Fruit fly (Drosophila melanogaster): Measurements from ENCODE around the gene CapaR.
A peak's percentile ranks its signal among the peaks of the same experiment; 100 is the strongest.

CapaR gene

dm6 chr3L:21568848-21569372 lies 6.9 kb upstream of the CapaR start, which contains the start of the genes CRIF and SMC5 (continued):
- TF ChIP-seq z (GFP tag; IDR thresholded peaks at IDR 0.05) = no peak
- TF ChIP-seq jumu (GFP tag; optimal IDR thresholded peaks at IDR 0.05) = peak; percentile 50
- TF ChIP-seq hkb (optimal IDR thresholded peaks at IDR 0.05) = no peak
- 0 out of 2 replicates have a peak, but pooled peaks have one; percentile 21 for TF ChIP-seq hkb (GFP tag; IDR thresholded peaks at IDR 0.05)
- no peak for TF ChIP-seq Dip2 (GFP tag; IDR thresholded peaks at IDR 0.05)
- TF ChIP-seq fd96Cb (tag; optimal IDR thresholded peaks at IDR 0.05) = peak; percentile 51
- TF ChIP-seq TFAM (GFP tag; optimal IDR thresholded peaks at IDR 0.05) = no peak
- no peak; the same call in 1 of the 2 replicates for TF ChIP-seq lmd (GFP tag; IDR thresholded peaks at IDR 0.05)
- peak; percentile 94 for TF ChIP-seq CG17802 (tag; optimal IDR thresholded peaks at IDR 0.05)
- no peak; the same call in 1 of the 2 replicates for TF ChIP-seq ranshi (GFP tag; IDR thresholded peaks at IDR 0.05)
- no peak for TF ChIP-seq sc (optimal IDR thresholded peaks at IDR 0.05)
- TF ChIP-seq sc (GFP tag; optimal IDR thresholded peaks at IDR 0.05) = peak; percentile 26
- no peak for TF ChIP-seq pb (GFP tag; optimal IDR thresholded peaks at IDR 0.05)
- TF ChIP-seq klu (GFP tag; IDR thresholded peaks at IDR 0.05) = no peak; the same call in 1 of the 2 replicates
- TF ChIP-seq fd64A (GFP tag; optimal IDR thresholded peaks at IDR 0.05) = no peak
- TF ChIP-seq CG2889 (GFP tag; IDR thresholded peaks at IDR 0.05) = 0 out of 3 replicates have a peak, but pooled peaks have one; percentile 43
- no peak for TF ChIP-seq CG10543 (GFP tag; optimal IDR thresholded peaks at IDR 0.05)
- no peak for TF ChIP-seq dati (GFP tag; IDR thresholded peaks at IDR 0.05)
- TF ChIP-seq GATAe (GFP tag; conservative IDR thresholded peaks at IDR 0.05) = no peak; the same call in 1 of the 2 replicates
- TF ChIP-seq CG9609 (GFP tag; optimal IDR thresholded peaks at IDR 0.05) = peak; percentile 69
- TF ChIP-seq CG31224 (GFP tag; IDR thresholded peaks at IDR 0.05) = no peak
- TF ChIP-seq pfk (GFP tag; optimal IDR thresholded peaks at IDR 0.05) = no peak
- peak; percentile 67 for TF ChIP-seq CG15696 (tag; optimal IDR thresholded peaks at IDR 0.05)
- no peak for TF ChIP-seq cas (GFP tag; IDR thresholded peaks at IDR 0.05)
- TF ChIP-seq lilli (GFP tag; optimal IDR thresholded peaks at IDR 0.05) = peak; percentile 88
- TF ChIP-seq Max (GFP tag; optimal IDR thresholded peaks at IDR 0.05) = peak; percentile 62
- TF ChIP-seq BEAF-32 (GFP tag; optimal IDR thresholded peaks at IDR 0.05) = peak; percentile 57
- no peak for TF ChIP-seq CG8478 (optimal IDR thresholded peaks at IDR 0.05)
- TF ChIP-seq Antp (GFP tag; optimal IDR thresholded peaks at IDR 0.05) = peak; percentile 36
- peak; percentile 65 for TF ChIP-seq CHES-1-like (GFP tag; optimal IDR thresholded peaks at IDR 0.05)
- peak; percentile 73 for TF ChIP-seq Bteb2 (GFP tag; optimal IDR thresholded peaks at IDR 0.05)
- no peak; the same call in 1 of the 2 replicates for TF ChIP-seq CG6272 (GFP tag; IDR thresholded peaks at IDR 0.05)
- peak; percentile 47 for TF ChIP-seq exex (tag; optimal IDR thresholded peaks at IDR 0.05)
- peak; percentile 64 for TF ChIP-seq CG10267 (tag; optimal IDR thresholded peaks at IDR 0.05)
- TF ChIP-seq Dref (GFP tag; IDR thresholded peaks at IDR 0.05) = peak; percentile 63
- no peak for TF ChIP-seq scrt (GFP tag; optimal IDR thresholded peaks at IDR 0.05)
- no peak for TF ChIP-seq luna (GFP tag; optimal IDR thresholded peaks at IDR 0.05)
- TF ChIP-seq da (GFP tag; optimal IDR thresholded peaks at IDR 0.05) = peak; percentile 39
- TF ChIP-seq Ptx1 (GFP tag; IDR thresholded peaks at IDR 0.05) = peak; percentile 49
- TF ChIP-seq kah (GFP tag; optimal IDR thresholded peaks at IDR 0.05) = no peak
- peak; percentile 48; the same call in 1 of the 2 replicates for TF ChIP-seq Xrp1 (GFP tag; IDR thresholded peaks at IDR 0.05)
- TF ChIP-seq CG5245 (GFP tag; optimal IDR thresholded peaks at IDR 0.05) = no peak
- peak; percentile 30 for TF ChIP-seq slou (GFP tag; optimal IDR thresholded peaks at IDR 0.05)
- peak; percentile 40 for TF ChIP-seq HmgD (GFP tag; optimal IDR thresholded peaks at IDR 0.05)
- TF ChIP-seq vvl (GFP tag; IDR thresholded peaks at IDR 0.05) = peak; percentile 45; the same call in 1 of the 2 replicates
- no peak for TF ChIP-seq Opbp (GFP tag; IDR thresholded peaks at IDR 0.05; ENCODE audit: partially characterized antibody)
- peak; percentile 89 for TF ChIP-seq ssp (GFP tag; IDR thresholded peaks at IDR 0.05)
- no peak for TF ChIP-seq CkIIα-i1 (GFP tag; IDR thresholded peaks at IDR 0.05)
- no peak for TF ChIP-seq CG9727 (GFP tag; optimal IDR thresholded peaks at IDR 0.05)
- TF ChIP-seq unpg (GFP tag; optimal IDR thresholded peaks at IDR 0.05) = peak; percentile 58
- peak; percentile 52 for TF ChIP-seq Fer2 (tag; optimal IDR thresholded peaks at IDR 0.05)
- TF ChIP-seq CG15601 (tag; optimal IDR thresholded peaks at IDR 0.05) = peak; percentile 68

Measured in whole organism, embryonic.